Fruit fly (Drosophila melanogaster) whole organism, embryonic: ENCODE data around the gene Use1.

Experiments used
- CG12155 ChIP-seq: fragments of 200-800 bp; sonication (Bioruptor generic); optimal IDR thresholded peaks from 3 replicates; lab custom pipeline; 2016; ENCODE audit warnings: missing biosample characterization, missing genetic modification characterization
- CG12769 ChIP-seq: fragments of 200-800 bp; sonication (Bioruptor generic); optimal IDR thresholded peaks from 2 replicates; lab custom pipeline; 2019; ENCODE audit warnings: missing biosample characterization, mild to moderate bottlenecking, missing genetic modification characterization, moderate library complexity
- CG13287 ChIP-seq: fragments of 200-800 bp; sonication (Bioruptor generic); IDR thresholded peaks from 2 replicates; pipeline ENCODE4 v1.3.6; 2022; ENCODE audit warnings: missing biosample characterization, missing genetic modification characterization; ENCODE audit not compliant: partially characterized antibody
- CG1603 ChIP-seq: fragments of 200-800 bp; sonication (Bioruptor generic); optimal IDR thresholded peaks from 2 replicates; lab custom pipeline; 2019; ENCODE audit warnings: missing biosample characterization, mild to moderate bottlenecking, missing genetic modification characterization, moderate library complexity
- CG16813 ChIP-seq: fragments of 200-800 bp; sonication (Bioruptor generic); IDR thresholded peaks from 3 replicates; pipeline ENCODE4 v1.3.6; 2022; ENCODE audit warnings: missing biosample characterization, missing genetic modification characterization; ENCODE audit not compliant: partially characterized antibody
- CG17361 ChIP-seq: fragments of 200-800 bp; sonication (Bioruptor generic); IDR thresholded peaks from 3 replicates; pipeline ENCODE4 v1.3.6; 2022; ENCODE audit warnings: missing biosample characterization, missing genetic modification characterization
- CG17802 ChIP-seq: fragments of 200-800 bp; sonication (Bioruptor generic); optimal IDR thresholded peaks from 2 replicates; lab custom pipeline; 2018; ENCODE audit warnings: missing biosample characterization, mild to moderate bottlenecking, missing genetic modification characterization, moderate library complexity
- CG2116 ChIP-seq: fragments of 200-800 bp; sonication (Bioruptor generic); optimal IDR thresholded peaks from 3 replicates; lab custom pipeline; 2018; ENCODE audit warnings: missing biosample characterization, mild to moderate bottlenecking, missing genetic modification characterization
- CG30020 ChIP-seq: fragments of 200-800 bp; optimal IDR thresholded peaks from 2 replicates; lab custom pipeline; 2019; ENCODE audit warnings: missing biosample characterization, mild to moderate bottlenecking, missing genetic modification characterization, moderate library complexity
- CG3163 ChIP-seq: fragments of 200-800 bp; sonication (Bioruptor generic); optimal IDR thresholded peaks from 3 replicates; lab custom pipeline; 2016; ENCODE audit warnings: missing biosample characterization, missing genetic modification characterization
- CG33213 ChIP-seq: fragments of 200-800 bp; sonication (Bioruptor generic); optimal IDR thresholded peaks from 3 replicates; lab custom pipeline; 2016; ENCODE audit warnings: missing biosample characterization, missing genetic modification characterization
- CG4617 ChIP-seq: fragments of 200-800 bp; sonication (Bioruptor generic); optimal IDR thresholded peaks from 3 replicates; lab custom pipeline; 2016; ENCODE audit warnings: missing biosample characterization, missing genetic modification characterization, borderline replicate concordance
- CTCF ChIP-seq: fragments of 200-800 bp; sonication (Bioruptor generic); optimal IDR thresholded peaks from 2 replicates; lab custom pipeline; 2017; ENCODE audit warnings: missing biosample characterization, mild to moderate bottlenecking, missing genetic modification characterization, moderate library complexity
- Dad ChIP-seq: fragments of 200-800 bp; sonication (Bioruptor generic); optimal IDR thresholded peaks from 3 replicates; lab custom pipeline; 2016; ENCODE audit warnings: missing biosample characterization, missing genetic modification characterization
- Elba2 ChIP-seq: fragments of 200-800 bp; sonication (Bioruptor generic); optimal IDR thresholded peaks from 3 replicates; lab custom pipeline; 2016; ENCODE audit warnings: missing biosample characterization, missing genetic modification characterization
- Ets97D ChIP-seq: fragments of 200-800 bp; sonication (Bioruptor generic); optimal IDR thresholded peaks from 3 replicates; lab custom pipeline; 2016; ENCODE audit warnings: missing biosample characterization, missing genetic modification characterization
- HLH4C ChIP-seq: fragments of 200-800 bp; sonication (Bioruptor generic); IDR thresholded peaks from 3 replicates; pipeline ENCODE4 v1.3.6; 2022; ENCODE audit warnings: missing biosample characterization, missing genetic modification characterization; ENCODE audit not compliant: partially characterized antibody
- HmgD ChIP-seq: fragments of 200-800 bp; sonication (Bioruptor generic); optimal IDR thresholded peaks from 3 replicates; lab custom pipeline; 2016; ENCODE audit warnings: missing biosample characterization, missing genetic modification characterization
- HmgZ ChIP-seq: fragments of 200-800 bp; sonication (Bioruptor generic); optimal IDR thresholded peaks from 2 replicates; lab custom pipeline; 2018; ENCODE audit warnings: missing biosample characterization, mild to moderate bottlenecking, missing genetic modification characterization
- Lhr ChIP-seq: fragments of 200-800 bp; sonication (Bioruptor generic); optimal IDR thresholded peaks from 3 replicates; lab custom pipeline; 2017; ENCODE audit warnings: mild to moderate bottlenecking, missing biosample characterization, missing genetic modification reagents, missing genetic modification characterization
- Lpt ChIP-seq: fragments of >200 bp; optimal IDR thresholded peaks from 2 replicates; lab custom pipeline; 2018; ENCODE audit warnings: missing biosample characterization, missing genetic modification characterization
- Max ChIP-seq: fragments of 200-800 bp; sonication (Bioruptor generic); optimal IDR thresholded peaks from 2 replicates; lab custom pipeline; 2016; ENCODE audit warnings: missing biosample characterization, mild to moderate bottlenecking, missing genetic modification characterization
- Med ChIP-seq: fragments of 200-800 bp; sonication (Bioruptor generic); peaks from one replicate; lab custom pipeline; 2016; ENCODE audit warnings: missing biosample characterization, missing genetic modification characterization, mild to moderate bottlenecking, inconsistent platforms, moderate library complexity
- Meics ChIP-seq: fragments of 200-800 bp; sonication (Bioruptor generic); optimal IDR thresholded peaks from 2 replicates; lab custom pipeline; 2017; ENCODE audit warnings: missing biosample characterization, mild to moderate bottlenecking, missing genetic modification characterization
- Sry-δ ChIP-seq: fragments of 200-800 bp; sonication (Bioruptor generic); optimal IDR thresholded peaks from 2 replicates; lab custom pipeline; 2016; ENCODE audit warnings: missing biosample characterization, missing genetic modification characterization
- Usf ChIP-seq: fragments of 200-800 bp; sonication (Bioruptor generic); optimal IDR thresholded peaks from 2 replicates; lab custom pipeline; 2017; ENCODE audit warnings: missing genotype, missing biosample characterization, missing genetic modification characterization
- YL-1 ChIP-seq: fragments of 200-800 bp; sonication (Bioruptor generic); optimal IDR thresholded peaks from 3 replicates; lab custom pipeline; 2017; ENCODE audit warnings: missing biosample characterization, mild to moderate bottlenecking, missing genetic modification characterization
- amos ChIP-seq: fragments of 200-800 bp; sonication (Bioruptor generic); IDR thresholded peaks from 2 replicates; pipeline ENCODE4 v1.3.6; 2022; ENCODE audit warnings: missing biosample characterization, missing genetic modification characterization; ENCODE audit not compliant: partially characterized antibody
- bcd ChIP-seq: fragments of 200-800 bp; sonication (Bioruptor generic); optimal IDR thresholded peaks from 2 replicates; lab custom pipeline; 2017; ENCODE audit warnings: missing biosample characterization, mild to moderate bottlenecking, missing genetic modification characterization
- dysf ChIP-seq: fragments of 200-800 bp; sonication (Bioruptor generic); IDR thresholded peaks from 3 replicates; pipeline ENCODE4 v1.3.6; 2022; ENCODE audit warnings: missing biosample characterization, missing genetic modification characterization
- ewg ChIP-seq: fragments of 200-800 bp; sonication (Bioruptor generic); optimal IDR thresholded peaks from 3 replicates; lab custom pipeline; 2017; ENCODE audit warnings: mild to moderate bottlenecking, missing biosample characterization, missing genetic modification reagents, missing genetic modification characterization
- gcm2 ChIP-seq: fragments of 200-800 bp; sonication (Bioruptor generic); optimal IDR thresholded peaks from 2 replicates; lab custom pipeline; 2016; ENCODE audit warnings: missing biosample characterization, missing genetic modification characterization
- her ChIP-seq: fragments of 200-800 bp; sonication (Bioruptor generic); optimal IDR thresholded peaks from 2 replicates; lab custom pipeline; 2016; ENCODE audit warnings: missing biosample characterization, missing genetic modification characterization
- insv ChIP-seq, 2 experiments: fragments of 200-800 bp; sonication (Bioruptor generic); optimal IDR thresholded peaks; 3 replicates each; lab custom pipeline; 2016 to 2018; ENCODE audit warnings: missing biosample characterization in 2 of 2, missing genetic modification characterization in 2 of 2
- ken ChIP-seq: fragments of 200-800 bp; sonication (Bioruptor generic); IDR thresholded peaks from 3 replicates; pipeline ENCODE4 v1.3.6; 2022; ENCODE audit warnings: missing biosample characterization, missing genetic modification characterization
- lab ChIP-seq: fragments of 200-800 bp; sonication (Bioruptor generic); optimal IDR thresholded peaks from 3 replicates; lab custom pipeline; 2017; ENCODE audit warnings: missing biosample characterization, missing genetic modification characterization, mild to moderate bottlenecking, moderate library complexity, missing genetic modification reagents
- lov ChIP-seq, 2 experiments: fragments of 200-800 bp in 1 of 2; fragments of >200 bp in 1 of 2; sonication (Bioruptor generic) in 1 of 2; IDR thresholded peaks in 1 of 2; optimal IDR thresholded peaks in 1 of 2; 2 replicates in 1 of 2; 3 replicates in 1 of 2; pipeline versions ENCODE4 v1.3.6 to Lab custom; 2017 to 2022; ENCODE audit warnings: missing biosample characterization in 1 of 2, missing genetic modification characterization in 1 of 2
- mam ChIP-seq: fragments of 200-800 bp; sonication (Bioruptor generic); optimal IDR thresholded peaks from 3 replicates; lab custom pipeline; 2016; ENCODE audit warnings: missing biosample characterization, missing genetic modification characterization
- nerfin-1 ChIP-seq: fragments of 200-800 bp; sonication (Bioruptor generic); optimal IDR thresholded peaks from 3 replicates; lab custom pipeline; 2019; ENCODE audit warnings: missing biosample characterization, mild to moderate bottlenecking, missing genetic modification characterization, moderate library complexity
- nerfin-2 ChIP-seq: fragments of 200-800 bp; sonication (Bioruptor generic); IDR thresholded peaks from 2 replicates; pipeline ENCODE4 v1.3.6; 2022; ENCODE audit warnings: missing biosample characterization, missing genetic modification characterization; ENCODE audit not compliant: partially characterized antibody
- nom ChIP-seq: fragments of 200-800 bp; sonication (Bioruptor generic); optimal IDR thresholded peaks from 2 replicates; lab custom pipeline; 2017; ENCODE audit warnings: missing biosample characterization, missing genetic modification characterization, mild to moderate bottlenecking, moderate library complexity, missing genetic modification reagents
- pfk ChIP-seq: fragments of 200-800 bp; sonication (Bioruptor generic); optimal IDR thresholded peaks from 2 replicates; lab custom pipeline; 2018; ENCODE audit warnings: missing biosample characterization, mild to moderate bottlenecking, missing genetic modification characterization, moderate library complexity
- psq ChIP-seq: fragments of 200-800 bp; sonication (Bioruptor generic); optimal IDR thresholded peaks from 2 replicates; lab custom pipeline; 2017; ENCODE audit warnings: missing biosample characterization, missing genetic modification characterization
- row ChIP-seq: fragments of 200-800 bp; sonication (Bioruptor generic); IDR thresholded peaks from 3 replicates; pipeline ENCODE4 v1.3.6; 2022; ENCODE audit warnings: missing biosample characterization, missing genetic modification characterization
- sens ChIP-seq: fragments of 200-800 bp; sonication (Bioruptor generic); peaks from one replicate; lab custom pipeline; 2016; ENCODE audit warnings: missing biosample characterization, missing genetic modification characterization
- tin ChIP-seq: fragments of 200-800 bp; sonication (Bioruptor generic); optimal IDR thresholded peaks from 3 replicates; lab custom pipeline; 2016; ENCODE audit warnings: missing biosample characterization, missing genetic modification characterization
- tio ChIP-seq: fragments of 200-800 bp; sonication (Bioruptor generic); optimal IDR thresholded peaks from 2 replicates; lab custom pipeline; 2017; ENCODE audit warnings: missing biosample characterization, missing genetic modification characterization, inconsistent platforms
- unpg ChIP-seq: fragments of 200-800 bp; sonication (Bioruptor generic); optimal IDR thresholded peaks from 3 replicates; lab custom pipeline; 2018; ENCODE audit warnings: missing biosample characterization, mild to moderate bottlenecking, missing genetic modification characterization, moderate library complexity
- vvl ChIP-seq: fragments of 200-800 bp; sonication (Bioruptor generic); IDR thresholded peaks from 2 replicates; pipeline ENCODE4 v1.3.6; 2022; ENCODE audit warnings: missing biosample characterization, missing genetic modification characterization
- zfh1 ChIP-seq: fragments of 200-800 bp; sonication (Bioruptor generic); IDR thresholded peaks from 3 replicates; pipeline ENCODE4 v1.3.6; 2022; ENCODE audit warnings: missing biosample characterization, missing genetic modification characterization

Use1 gene

dm6 chr3L:9134349-9134748 is 2.6 kb downstream of the Use1 start, which contains the start of the genes bol and Dhpr (continued):
- TF ChIP-seq pfk (GFP tag; lab: Kevin White, UChicago): peak; percentile 0
- TF ChIP-seq row (GFP tag; lab: Robert Waterston, UW): peak; percentile 44; the same call in 2 of the 3 replicates
- TF ChIP-seq nom: peak; percentile 3
- TF ChIP-seq lab (GFP tag; lab: Kevin White, UChicago): peak; percentile 18
- no peak for TF ChIP-seq Usf (GFP tag; lab: Kevin White, UChicago)
- peak; percentile 51 for TF ChIP-seq Lhr (GFP tag; lab: Kevin White, UChicago)
- no peak for TF ChIP-seq CG17361 (GFP tag; lab: Robert Waterston, UW)
- peak; percentile 16 for TF ChIP-seq Max (GFP tag; lab: Kevin White, UChicago)
- TF ChIP-seq CTCF (GFP tag; lab: Kevin White, UChicago): peak; percentile 30
- peak; percentile 75 for TF ChIP-seq CG13287 (GFP tag; lab: Robert Waterston, UW)
- peak; percentile 16 for TF ChIP-seq CG3163 (GFP tag; lab: Kevin White, UChicago)
- no peak for TF ChIP-seq gcm2 (GFP tag; lab: Kevin White, UChicago)
- peak; percentile 66 for TF ChIP-seq CG1603 (tag; lab: Kevin White, UChicago)
- peak; percentile 4; the same call in 1 of the 3 replicates for TF ChIP-seq zfh1 (GFP tag; lab: Robert Waterston, UW)
- TF ChIP-seq her (GFP tag; lab: Kevin White, UChicago): peak; percentile 50
- peak; percentile 48 for TF ChIP-seq CG33213 (GFP tag; lab: Kevin White, UChicago)
- TF ChIP-seq HmgZ (tag; lab: Kevin White, UChicago): peak; percentile 76
- TF ChIP-seq HmgD (GFP tag; lab: Kevin White, UChicago): peak; percentile 75
- peak; percentile 62 for TF ChIP-seq YL-1
- TF ChIP-seq Sry-δ (GFP tag; lab: Kevin White, UChicago): peak; percentile 61
- TF ChIP-seq Ets97D: peak; percentile 89
- no peak for TF ChIP-seq psq
- TF ChIP-seq dysf (GFP tag; lab: Robert Waterston, UW): 0 out of 3 replicates have a peak, but pooled peaks have one; percentile 27
- no peak for TF ChIP-seq nerfin-2 (GFP tag; lab: Robert Waterston, UW)
- no peak for TF ChIP-seq Dad (GFP tag; lab: Kevin White, UChicago)
- no peak for TF ChIP-seq Elba2 (GFP tag; lab: Kevin White, UChicago)
- peak; percentile 43; the same call in 1 of the 2 replicates for TF ChIP-seq amos (GFP tag; lab: Robert Waterston, UW)
- TF ChIP-seq insv (GFP tag; optimal IDR thresholded peaks at IDR 0.05; lab: Kevin White, UChicago): peak in 1 of 2 experiments; percentile 1
- peak; percentile 87 for TF ChIP-seq CG12155 (GFP tag; lab: Kevin White, UChicago)
- TF ChIP-seq CG4617 (GFP tag; lab: Kevin White, UChicago): peak; percentile 81
- TF ChIP-seq ewg: peak; percentile 78
- peak; percentile 81 for TF ChIP-seq Med (GFP tag; lab: Kevin White, UChicago)
- TF ChIP-seq Lpt (GFP tag; lab: Kevin White, UChicago): no peak
- peak; percentile 3 for TF ChIP-seq bcd (GFP tag; lab: Kevin White, UChicago)
- peak; percentile 0 for TF ChIP-seq unpg (GFP tag; lab: Kevin White, UChicago)
- TF ChIP-seq CG17802 (tag; lab: Kevin White, UChicago): no peak
- peak; percentile 26 for TF ChIP-seq mam (GFP tag; lab: Kevin White, UChicago)
- TF ChIP-seq Meics: peak; percentile 3
- no peak for TF ChIP-seq CG30020
- TF ChIP-seq CG16813 (GFP tag; lab: Robert Waterston, UW): peak; percentile 27; the same call in 1 of the 3 replicates
- peak; percentile 15 for TF ChIP-seq CG2116 (GFP tag; lab: Kevin White, UChicago)
- TF ChIP-seq lov (optimal IDR thresholded peaks at IDR 0.05; lab: Kevin White, UChicago): no peak
- TF ChIP-seq lov (GFP tag; IDR thresholded peaks at IDR 0.05; lab: Robert Waterston, UW): peak; percentile 59; the same call in 1 of the 3 replicates
- peak; percentile 30 for TF ChIP-seq sens (GFP tag; lab: Kevin White, UChicago)
- peak; percentile 24 for TF ChIP-seq tin (GFP tag; lab: Kevin White, UChicago)
- peak; percentile 70; the same call in 1 of the 2 replicates for TF ChIP-seq vvl (GFP tag; lab: Robert Waterston, UW)
- TF ChIP-seq tio (GFP tag; lab: Kevin White, UChicago): no peak
- TF ChIP-seq HLH4C (GFP tag; lab: Robert Waterston, UW): 0 out of 3 replicates have a peak, but pooled peaks have one; percentile 27
- TF ChIP-seq nerfin-1 (tag; lab: Kevin White, UChicago): peak; percentile 2
- TF ChIP-seq CG12769 (tag; lab: Kevin White, UChicago): peak; percentile 64
- peak; percentile 36; the same call in 2 of the 3 replicates for TF ChIP-seq ken (GFP tag; lab: Robert Waterston, UW)
